Worm (Caenorhabditis elegans) whole organism, late embryonic: Measurements from ENCODE around the gene srx-90.

Source experiments
- C38D4.7 ChIP-seq: fragments of 200-800 bp; sonication (Bioruptor generic); optimal IDR thresholded peaks from 2 replicates; lab custom pipeline; 2018; ENCODE audit warnings: mild to moderate bottlenecking, missing genetic modification characterization, moderate library complexity, missing compliant biosample characterization
- ama-1 ChIP-seq: fragments of 150-350 bp; optimal IDR thresholded peaks from 2 replicates; lab custom pipeline; 2014
- ceh-19 ChIP-seq: fragments of 200-800 bp; sonication (Bioruptor generic); optimal IDR thresholded peaks from 2 replicates; lab custom pipeline; 2018; ENCODE audit warnings: mild to moderate bottlenecking, missing genetic modification characterization, missing compliant biosample characterization
- hlh-6 ChIP-seq: sonication (generic microtip); optimal IDR thresholded peaks from 2 replicates; lab custom pipeline; 2016; ENCODE audit warnings: missing genotype, missing genetic modification characterization, missing compliant biosample characterization
- nfya-1 ChIP-seq: sonication (generic microtip); optimal IDR thresholded peaks from 2 replicates; lab custom pipeline; 2017; ENCODE audit warnings: missing genetic modification characterization, mild to moderate bottlenecking, missing compliant biosample characterization, antibody characterized with exemption, moderate library complexity
- nhr-11 ChIP-seq: fragments of 150-350 bp; optimal IDR thresholded peaks from 2 replicates; lab custom pipeline; 2014; ENCODE audit warnings: missing biosample characterization, missing genetic modification characterization
- nhr-232 ChIP-seq: sonication (generic microtip); optimal IDR thresholded peaks from 2 replicates; lab custom pipeline; 2016; ENCODE audit warnings: missing genetic modification characterization, missing compliant biosample characterization
- npax-4 ChIP-seq: sonication (generic microtip); optimal IDR thresholded peaks from 2 replicates; lab custom pipeline; 2016; ENCODE audit warnings: missing genetic modification characterization, missing compliant biosample characterization
- pha-4 ChIP-seq: fragments of 150-350 bp; optimal IDR thresholded peaks from 2 replicates; lab custom pipeline; 2018; ENCODE audit warnings: missing biosample characterization, missing genetic modification reagents, missing genetic modification characterization
- pqm-1 ChIP-seq: sonication (generic microtip); optimal IDR thresholded peaks from 2 replicates; lab custom pipeline; 2016; ENCODE audit warnings: missing genetic modification characterization, missing compliant biosample characterization
- pros-1 ChIP-seq: fragments of 150-350 bp; optimal IDR thresholded peaks from 2 replicates; lab custom pipeline; 2014; ENCODE audit warnings: missing biosample characterization, missing genetic modification reagents, missing genetic modification characterization
- rnt-1 ChIP-seq: sonication (generic microtip); optimal IDR thresholded peaks from 2 replicates; lab custom pipeline; 2016; ENCODE audit warnings: missing genetic modification characterization, missing compliant biosample characterization
- unc-55 ChIP-seq: sonication (generic microtip); optimal IDR thresholded peaks from 2 replicates; lab custom pipeline; 2017; ENCODE audit warnings: missing biosample characterization, missing genetic modification reagents, missing genetic modification characterization
- unc-86 ChIP-seq: sonication (generic microtip); optimal IDR thresholded peaks from 2 replicates; lab custom pipeline; 2016; ENCODE audit warnings: missing genetic modification characterization, missing compliant biosample characterization

- TF ChIP-seq nhr-232, result no peak
- no peak for TF ChIP-seq pros-1
- TF ChIP-seq pha-4 (tag; lab: Kevin White, UChicago), result no peak
- TF ChIP-seq hlh-6 (tag; lab: Kevin White, UChicago), result no peak
- no peak for TF ChIP-seq nfya-1 (tag; lab: Kevin White, UChicago)
- TF ChIP-seq unc-86, result no peak
- TF ChIP-seq rnt-1 (tag; lab: Kevin White, UChicago), result no peak
- no peak for TF ChIP-seq nhr-11 (tag; lab: Kevin White, UChicago)
- TF ChIP-seq npax-4 (tag; lab: Kevin White, UChicago), result no peak
- no peak for TF ChIP-seq ceh-19
- TF ChIP-seq ama-1, result no peak
- no peak for TF ChIP-seq pqm-1
- peak; percentile 24 for TF ChIP-seq C38D4.7
- TF ChIP-seq unc-55 (GFP tag; lab: Kevin White, UChicago), result no peak
These were observed 39.6 kb upstream of the srx-90 start for ce11 chrV:11541284-11541683.
